Worm (Caenorhabditis elegans) whole organism, L4 larva: ENCODE measurements around the gene VZK822L.2.

Source experiments
- F10B5.3 ChIP-seq: sonication (generic microtip); optimal IDR thresholded peaks from 2 replicates; lab custom pipeline; 2016; ENCODE audit warnings: mild to moderate bottlenecking, missing genetic modification characterization, missing compliant biosample characterization
- F26F4.8 ChIP-seq: fragments of 200-800 bp; sonication (Bioruptor generic); conservative IDR thresholded peaks from 2 replicates; pipeline ENCODE4 v1.3.6; 2022; ENCODE audit warnings: missing genetic modification characterization, missing compliant biosample characterization
- F49E8.2 ChIP-seq: sonication (generic microtip); optimal IDR thresholded peaks from 2 replicates; lab custom pipeline; 2016; ENCODE audit warnings: missing compliant biosample characterization, mild to moderate bottlenecking, missing genetic modification characterization, borderline replicate concordance
- T26A8.4 ChIP-seq: fragments of 200-800 bp; sonication (Bioruptor generic); IDR thresholded peaks from 2 replicates; pipeline ENCODE4 v1.3.6; 2022; ENCODE audit warnings: missing genetic modification characterization, missing compliant biosample characterization
- ZK337.2 ChIP-seq: fragments of 200-800 bp; sonication (Bioruptor generic); IDR thresholded peaks from 2 replicates; pipeline ENCODE4 v1.3.6; 2022; ENCODE audit warnings: missing genetic modification reagents, missing genetic modification characterization, missing compliant biosample characterization
- aha-1 ChIP-seq: fragments of 150-350 bp; peaks from one replicate; lab custom pipeline; 2014; ENCODE audit warnings: missing biosample characterization, missing genetic modification characterization
- aly-2 ChIP-seq: sonication (generic microtip); optimal IDR thresholded peaks from 2 replicates; lab custom pipeline; 2018; ENCODE audit warnings: missing biosample characterization, missing genetic modification characterization
- ama-1 ChIP-seq: fragments of 150-350 bp; optimal IDR thresholded peaks from 2 replicates; lab custom pipeline; 2014; ENCODE audit warnings: inconsistent platforms, mixed read lengths
- ceh-62 ChIP-seq: sonication (generic microtip); optimal IDR thresholded peaks from 2 replicates; lab custom pipeline; 2017; ENCODE audit warnings: missing biosample characterization, missing genetic modification characterization
- ceh-82 ChIP-seq: sonication (generic microtip); optimal IDR thresholded peaks from 2 replicates; lab custom pipeline; 2017; ENCODE audit warnings: missing biosample characterization, missing genetic modification characterization
- ces-1 ChIP-seq: fragments of 150-350 bp; sonication (generic microtip); optimal IDR thresholded peaks from 4 replicates; lab custom pipeline; 2014; ENCODE audit warnings: missing biosample characterization, missing genetic modification reagents, missing genetic modification characterization
- dmd-9 ChIP-seq: fragments of 200-800 bp; sonication (Bioruptor generic); IDR thresholded peaks from 2 replicates; pipeline ENCODE4 v1.3.6; 2022; ENCODE audit warnings: missing genetic modification reagents, missing genetic modification characterization, missing compliant biosample characterization
- dpl-1 ChIP-seq: fragments of 150-350 bp; optimal IDR thresholded peaks from 2 replicates; lab custom pipeline; 2014; ENCODE audit warnings: missing biosample characterization, missing genetic modification reagents, missing genetic modification characterization
- duxl-1 ChIP-seq: sonication (generic microtip); optimal IDR thresholded peaks from 2 replicates; lab custom pipeline; 2016; ENCODE audit warnings: mild to moderate bottlenecking, missing genetic modification characterization, moderate library complexity, missing compliant biosample characterization; ENCODE audit not compliant: poor library complexity
- dve-1 ChIP-seq: sonication (generic microtip); optimal IDR thresholded peaks from 2 replicates; lab custom pipeline; 2017; ENCODE audit warnings: antibody characterized with exemption, mild to moderate bottlenecking, missing genetic modification characterization, missing compliant biosample characterization; ENCODE audit not compliant: insufficient read depth
- egl-27 ChIP-seq: sonication (generic microtip); optimal IDR thresholded peaks from 3 replicates; lab custom pipeline; 2017; ENCODE audit warnings: missing biosample characterization, missing genetic modification reagents, missing genetic modification characterization
- egl-43 ChIP-seq: fragments of 200-800 bp; sonication (Bioruptor generic); IDR thresholded peaks from 2 replicates; pipeline ENCODE4 v1.3.6; 2022; ENCODE audit warnings: missing genetic modification reagents, missing genetic modification characterization, missing compliant biosample characterization
- fkh-10 ChIP-seq: fragments of 150-350 bp; optimal IDR thresholded peaks from 2 replicates; lab custom pipeline; 2014; ENCODE audit warnings: missing biosample characterization, missing genetic modification reagents, missing genetic modification characterization
- hif-1 ChIP-seq, 2 experiments: sonication (generic microtip); optimal IDR thresholded peaks; 2 replicates each; lab custom pipeline; 2016 to 2017; ENCODE audit warnings: missing compliant biosample characterization in 2 of 2, missing genetic modification characterization in 2 of 2, missing genetic modification reagents in 2 of 2, missing genotype in 2 of 2, mild to moderate bottlenecking in 1 of 2
- hlh-11 ChIP-seq: fragments of 200-800 bp; sonication (Bioruptor generic); optimal IDR thresholded peaks from 2 replicates; lab custom pipeline; 2018; ENCODE audit warnings: mild to moderate bottlenecking, missing genetic modification characterization, missing compliant biosample characterization
- lin-13 ChIP-seq: fragments of 150-350 bp; optimal IDR thresholded peaks from 2 replicates; lab custom pipeline; 2014; ENCODE audit warnings: missing biosample characterization, missing genetic modification reagents, missing genetic modification characterization
- lin-39 ChIP-seq: fragments of 150-350 bp; optimal IDR thresholded peaks from 2 replicates; lab custom pipeline; 2014; ENCODE audit warnings: missing biosample characterization, missing genetic modification reagents, missing genetic modification characterization
- lir-3 ChIP-seq: sonication (generic microtip); optimal IDR thresholded peaks from 2 replicates; lab custom pipeline; 2016; ENCODE audit warnings: mild to moderate bottlenecking, missing genetic modification characterization, missing compliant biosample characterization
- lsy-2 ChIP-seq, 2 experiments: fragments of 150-350 bp in 1 of 2; sonication (generic microtip) in 1 of 2; optimal IDR thresholded peaks; 2 replicates each; lab custom pipeline; 2014 to 2017; ENCODE audit warnings: missing biosample characterization in 2 of 2, missing genetic modification characterization in 2 of 2
- madf-5 ChIP-seq, 2 experiments: fragments of 200-800 bp; sonication (Bioruptor generic); IDR thresholded peaks; 2 replicates each; pipeline ENCODE4 v1.3.6; 2022; ENCODE audit warnings: missing compliant biosample characterization in 2 of 2, missing genetic modification characterization in 2 of 2
- madf-9 ChIP-seq: fragments of 200-800 bp; sonication (Bioruptor generic); conservative IDR thresholded peaks from 2 replicates; pipeline ENCODE4 v1.3.6; 2022; ENCODE audit warnings: missing genetic modification reagents, missing genetic modification characterization, missing compliant biosample characterization
- mdt-29 ChIP-seq: fragments of 200-800 bp; sonication (Bioruptor generic); IDR thresholded peaks from 2 replicates; pipeline ENCODE4 v1.3.6; 2022; ENCODE audit warnings: missing genetic modification reagents, missing genetic modification characterization, missing compliant biosample characterization
- mxl-2 ChIP-seq: fragments of 200-800 bp; sonication (Bioruptor generic); conservative IDR thresholded peaks from 2 replicates; pipeline ENCODE4 v1.3.6; 2022; ENCODE audit warnings: missing genetic modification reagents, missing genetic modification characterization, missing compliant biosample characterization
- nhr-10 ChIP-seq: fragments of 150-350 bp; optimal IDR thresholded peaks from 2 replicates; lab custom pipeline; 2014; ENCODE audit warnings: missing biosample characterization, missing genetic modification characterization
- nhr-11 ChIP-seq: fragments of 150-350 bp; optimal IDR thresholded peaks from 2 replicates; lab custom pipeline; 2014; ENCODE audit warnings: missing biosample characterization, missing genetic modification characterization
- nhr-28 ChIP-seq: fragments of 150-350 bp; optimal IDR thresholded peaks from 2 replicates; lab custom pipeline; 2014; ENCODE audit warnings: missing biosample characterization, missing genetic modification characterization
- nhr-42 ChIP-seq: fragments of 200-800 bp; sonication (Bioruptor generic); IDR thresholded peaks from 2 replicates; pipeline ENCODE4 v1.3.6; 2022; ENCODE audit warnings: missing genetic modification characterization, missing compliant biosample characterization
- nhr-48 ChIP-seq: sonication (generic microtip); optimal IDR thresholded peaks from 2 replicates; lab custom pipeline; 2016; ENCODE audit warnings: mild to moderate bottlenecking, missing genetic modification characterization, missing compliant biosample characterization
- nhr-76 ChIP-seq: fragments of 150-350 bp; optimal IDR thresholded peaks from 2 replicates; lab custom pipeline; 2014; ENCODE audit warnings: missing biosample characterization, missing genetic modification characterization
- nhr-77 ChIP-seq: fragments of 150-350 bp; optimal IDR thresholded peaks from 2 replicates; lab custom pipeline; 2014; ENCODE audit warnings: missing biosample characterization, missing genetic modification characterization
- rbr-2 ChIP-seq: sonication (generic microtip); optimal IDR thresholded peaks from 2 replicates; lab custom pipeline; 2016; ENCODE audit warnings: missing genotype, missing genetic modification characterization, missing compliant biosample characterization
- tra-1 ChIP-seq: fragments of 200-800 bp; sonication (Bioruptor generic); IDR thresholded peaks from 2 replicates; pipeline ENCODE4 v1.3.6; 2022; ENCODE audit warnings: missing genetic modification reagents, missing genetic modification characterization, missing compliant biosample characterization
- unc-130 ChIP-seq: sonication (generic microtip); optimal IDR thresholded peaks from 2 replicates; lab custom pipeline; 2016; ENCODE audit warnings: missing genetic modification reagents, missing genetic modification characterization, missing compliant biosample characterization
- unc-39 ChIP-seq: sonication (generic microtip); optimal IDR thresholded peaks from 2 replicates; lab custom pipeline; 2017; ENCODE audit warnings: missing biosample characterization, missing genetic modification characterization
- unc-62 ChIP-seq, 3 experiments: fragments of 150-350 bp in 1 of 3; sonication (generic microtip); optimal IDR thresholded peaks in 2 of 3; peaks in 1 of 3; 1 replicate in 1 of 3; 2 replicates in 2 of 3; lab custom pipeline; 2014 to 2017; ENCODE audit warnings: missing biosample characterization in 3 of 3, missing genetic modification characterization in 3 of 3, missing genetic modification reagents in 3 of 3, missing genotype in 1 of 3
- vab-7 ChIP-seq: fragments of 200-800 bp; sonication (Bioruptor generic); IDR thresholded peaks from 2 replicates; pipeline ENCODE4 v1.3.6; 2022; ENCODE audit warnings: missing genetic modification reagents, missing genetic modification characterization, missing compliant biosample characterization
- zag-1 ChIP-seq: fragments of 150-350 bp; optimal IDR thresholded peaks from 2 replicates; lab custom pipeline; 2014; ENCODE audit warnings: missing biosample characterization, missing genetic modification characterization
- zfp-3 ChIP-seq: fragments of 200-800 bp; sonication (Bioruptor generic); conservative IDR thresholded peaks from 2 replicates; pipeline ENCODE4 v1.3.6; 2022; ENCODE audit warnings: missing genetic modification reagents, missing genetic modification characterization, missing compliant biosample characterization
- zip-11 ChIP-seq: fragments of 200-800 bp; sonication (Bioruptor generic); IDR thresholded peaks from 2 replicates; pipeline ENCODE4 v1.3.6; 2022; ENCODE audit warnings: missing genetic modification characterization, missing compliant biosample characterization
- ztf-11 ChIP-seq: fragments of 150-350 bp; optimal IDR thresholded peaks from 2 replicates; lab custom pipeline; 2014; ENCODE audit warnings: missing biosample characterization, missing genetic modification characterization
- ztf-7 ChIP-seq: fragments of 150-350 bp; optimal IDR thresholded peaks from 2 replicates; lab custom pipeline; 2014; ENCODE audit warnings: missing biosample characterization, missing genetic modification characterization

The VZK822L.2 gene

ce11 chrIV:11897710-11898109, 14.1 kb upstream of the VZK822L.2 start (continued):
- no peak for TF ChIP-seq dmd-9
- TF ChIP-seq mxl-2 = no peak
- no peak for TF ChIP-seq egl-27 (tag; lab: Kevin White, UChicago)
- no peak for TF ChIP-seq F49E8.2
- no peak for TF ChIP-seq egl-43 (GFP tag; lab: Robert Waterston, UW)
- no peak for TF ChIP-seq nhr-76 (tag; lab: Kevin White, UChicago)
- peak; percentile 53 for TF ChIP-seq hlh-11 (tag; lab: Kevin White, UChicago)
- TF ChIP-seq lin-39 (tag; lab: Kevin White, UChicago) = no peak
- no peak for TF ChIP-seq ztf-11 (tag; lab: Kevin White, UChicago)
- no peak for TF ChIP-seq hif-1 (tag; optimal IDR thresholded peaks at IDR 0.05; lab: Kevin White, UChicago)
- no peak for TF ChIP-seq mdt-29 (GFP tag; lab: Robert Waterston, UW)
- TF ChIP-seq unc-62 (GFP tag; optimal IDR thresholded peaks at IDR 0.05 in 1 of 2; lab: Kevin White, UChicago) = peak in 1 of 2 experiments; percentile 85
- TF ChIP-seq unc-62 (tag; optimal IDR thresholded peaks at IDR 0.05; lab: Kevin White, UChicago) = no peak
- no peak for TF ChIP-seq nhr-10
- no peak for TF ChIP-seq nhr-42 (GFP tag; lab: Robert Waterston, UW)

- no peak for TF ChIP-seq ztf-7
- TF ChIP-seq dve-1 (tag; lab: Kevin White, UChicago) = no peak
- TF ChIP-seq unc-130 (GFP tag; lab: Kevin White, UChicago) = no peak
- peak in 1 of 2 experiments; percentile 42 for TF ChIP-seq lsy-2 (tag; optimal IDR thresholded peaks at IDR 0.05; lab: Kevin White, UChicago)
- no peak for TF ChIP-seq aly-2
- TF ChIP-seq F10B5.3 = no peak
- peak; percentile 42 for TF ChIP-seq nhr-28
- TF ChIP-seq dpl-1 (GFP tag; lab: Kevin White, UChicago) = no peak
- no peak for TF ChIP-seq unc-39 (tag; lab: Kevin White, UChicago)
- no peak for TF ChIP-seq nhr-11 (tag; lab: Kevin White, UChicago)
- no peak for TF ChIP-seq F26F4.8 (GFP tag; lab: Robert Waterston, UW)
- peak; percentile 52 for TF ChIP-seq hlh-11 (tag; lab: Kevin White, UChicago)
- no peak for TF ChIP-seq rbr-2 (tag; lab: Kevin White, UChicago)
- no peak for TF ChIP-seq lir-3 (tag; lab: Kevin White, UChicago)
- peak; percentile 33 for TF ChIP-seq nhr-10
- no peak for TF ChIP-seq ceh-62 (tag; lab: Kevin White, UChicago)
- TF ChIP-seq madf-5 (GFP tag; IDR thresholded peaks at IDR 0.05; lab: Robert Waterston, UW) = no peak
- no peak for TF ChIP-seq lin-13 (GFP tag; lab: Kevin White, UChicago)
- TF ChIP-seq zfp-3 (GFP tag; lab: Robert Waterston, UW) = no peak
- no peak for TF ChIP-seq ceh-82
- no peak for TF ChIP-seq fkh-10
- peak; percentile 8 for TF ChIP-seq aha-1 (tag; lab: Kevin White, UChicago)
- TF ChIP-seq nhr-42 (GFP tag; lab: Robert Waterston, UW) = no peak
- 0 out of 2 replicates have a peak, but pooled peaks have one; percentile 10 for TF ChIP-seq tra-1 (GFP tag; lab: Robert Waterston, UW)
- no peak for TF ChIP-seq ama-1 (lab: Kevin White, UChicago)
- TF ChIP-seq duxl-1 (tag; lab: Kevin White, UChicago) = no peak
- no peak for TF ChIP-seq madf-9 (GFP tag; lab: Robert Waterston, UW)
- peak; percentile 68 for TF ChIP-seq nhr-48
- TF ChIP-seq T26A8.4 (GFP tag; lab: Robert Waterston, UW) = no peak
- no peak for TF ChIP-seq zag-1 (tag; lab: Kevin White, UChicago)
- no peak for TF ChIP-seq unc-62 (GFP tag; optimal IDR thresholded peaks at IDR 0.05 in 1 of 2; lab: Kevin White, UChicago)
- no peak for TF ChIP-seq unc-62 (tag; optimal IDR thresholded peaks at IDR 0.05; lab: Kevin White, UChicago)
- TF ChIP-seq ces-1 (GFP tag; lab: Kevin White, UChicago) = no peak
- no peak for TF ChIP-seq ZK337.2 (GFP tag; lab: Robert Waterston, UW)
- TF ChIP-seq zip-11 (GFP tag; lab: Robert Waterston, UW) = no peak
- no peak for TF ChIP-seq vab-7 (GFP tag; lab: Robert Waterston, UW)
- no peak for TF ChIP-seq nhr-77 (tag; lab: Kevin White, UChicago)
These were observed 12.5 kb upstream of the VZK822L.2 start, which contains the start of gene nhr-43 for ce11 chrIV:11899358-11899757. Gene nhr-43, plus strand, starts transcription at chrIV:11899590.
